Worm (Caenorhabditis elegans): Measurements from ENCODE around the gene F33C8.4.

The F33C8.4 gene

ce11 chrX:14731828-14732331 lies at the start of gene F33C8.4:
F33C8.4 (plus strand) TSS chrX:14732281.
- TF ChIP-seq med-1 (GFP tag; optimal IDR thresholded peaks at IDR 0.05; ENCODE audit: insufficient read depth): no peak
- no peak for TF ChIP-seq ref-1 (GFP tag; conservative IDR thresholded peaks at IDR 0.05)
- TF ChIP-seq cog-1 (tag; optimal IDR thresholded peaks at IDR 0.05): no peak
- TF ChIP-seq ztf-23 (GFP tag; IDR thresholded peaks at IDR 0.05): no peak
- no peak for TF ChIP-seq klf-2 (GFP tag; conservative IDR thresholded peaks at IDR 0.05)
- TF ChIP-seq flt-1 (GFP tag; IDR thresholded peaks at IDR 0.05): no peak
- no peak for TF ChIP-seq T22C8.4 (GFP tag; IDR thresholded peaks at IDR 0.05)
- no peak for TF ChIP-seq tab-1 (GFP tag; IDR thresholded peaks at IDR 0.05)
- no peak for TF ChIP-seq ztf-29 (GFP tag; IDR thresholded peaks at IDR 0.05)

- TF ChIP-seq tab-1 (GFP tag; IDR thresholded peaks at IDR 0.05) (no peak), ztf-23 (GFP tag; IDR thresholded peaks at IDR 0.05) (no peak), cog-1 (tag; optimal IDR thresholded peaks at IDR 0.05) (no peak), flt-1 (GFP tag; IDR thresholded peaks at IDR 0.05) (no peak), med-1 (GFP tag; optimal IDR thresholded peaks at IDR 0.05; ENCODE audit: insufficient read depth) (no peak), ztf-29 (GFP tag; IDR thresholded peaks at IDR 0.05) (no peak), T22C8.4 (GFP tag; IDR thresholded peaks at IDR 0.05) (no peak), ref-1 (GFP tag; conservative IDR thresholded peaks at IDR 0.05) (no peak), klf-2 (GFP tag; conservative IDR thresholded peaks at IDR 0.05) (no peak)
These were observed 47.6 kb upstream of the F33C8.4 start, which contains the start of gene csq-1 for ce11 chrX:14684406-14684927. csq-1 (plus strand) TSS chrX:14684877.

ce11 chrX:14692905-14693304 lies 39.2 kb upstream of the F33C8.4 start, which contains the start of gene sox-3:
sox-3 (minus strand) TSS chrX:14693005.
- no peak for TF ChIP-seq flt-1 (GFP tag; IDR thresholded peaks at IDR 0.05)
- TF ChIP-seq ztf-23 (GFP tag; IDR thresholded peaks at IDR 0.05): no peak
- no peak for TF ChIP-seq med-1 (GFP tag; optimal IDR thresholded peaks at IDR 0.05; ENCODE audit: insufficient read depth)
- TF ChIP-seq ztf-29 (GFP tag; IDR thresholded peaks at IDR 0.05): no peak
- TF ChIP-seq ref-1 (GFP tag; conservative IDR thresholded peaks at IDR 0.05): no peak
- no peak for TF ChIP-seq cog-1 (tag; optimal IDR thresholded peaks at IDR 0.05)
- no peak for TF ChIP-seq tab-1 (GFP tag; IDR thresholded peaks at IDR 0.05)
- no peak for TF ChIP-seq T22C8.4 (GFP tag; IDR thresholded peaks at IDR 0.05)
- TF ChIP-seq klf-2 (GFP tag; conservative IDR thresholded peaks at IDR 0.05): no peak

ce11 chrX:14694633-14695177 lies 37.4 kb upstream of the F33C8.4 start:
- TF ChIP-seq ztf-29 (GFP tag; IDR thresholded peaks at IDR 0.05) (no peak), ref-1 (GFP tag; conservative IDR thresholded peaks at IDR 0.05) (no peak), flt-1 (GFP tag; IDR thresholded peaks at IDR 0.05) (no peak), med-1 (GFP tag; optimal IDR thresholded peaks at IDR 0.05; ENCODE audit: insufficient read depth) (no peak), ztf-23 (GFP tag; IDR thresholded peaks at IDR 0.05) (no peak), klf-2 (GFP tag; conservative IDR thresholded peaks at IDR 0.05) (no peak), cog-1 (tag; optimal IDR thresholded peaks at IDR 0.05) (no peak), tab-1 (GFP tag; IDR thresholded peaks at IDR 0.05) (no peak), T22C8.4 (GFP tag; IDR thresholded peaks at IDR 0.05) (no peak)

ce11 chrX:14695892-14696291 lies 36.2 kb upstream of the F33C8.4 start:
- TF ChIP-seq T22C8.4 (GFP tag; IDR thresholded peaks at IDR 0.05) (no peak), ztf-23 (GFP tag; IDR thresholded peaks at IDR 0.05) (no peak), tab-1 (GFP tag; IDR thresholded peaks at IDR 0.05) (no peak)

- TF ChIP-seq ztf-29 (GFP tag; IDR thresholded peaks at IDR 0.05) (no peak), tab-1 (GFP tag; IDR thresholded peaks at IDR 0.05) (no peak), ztf-23 (GFP tag; IDR thresholded peaks at IDR 0.05) (no peak), cog-1 (tag; optimal IDR thresholded peaks at IDR 0.05) (no peak), T22C8.4 (GFP tag; IDR thresholded peaks at IDR 0.05) (no peak), klf-2 (GFP tag; conservative IDR thresholded peaks at IDR 0.05) (no peak), flt-1 (GFP tag; IDR thresholded peaks at IDR 0.05) (no peak), ref-1 (GFP tag; conservative IDR thresholded peaks at IDR 0.05) (no peak), med-1 (GFP tag; optimal IDR thresholded peaks at IDR 0.05; ENCODE audit: insufficient read depth) (no peak)
These were observed 32.2 kb upstream of the F33C8.4 start, which contains the start of gene hch-1 for ce11 chrX:14699866-14700265. hch-1 (minus strand) TSS chrX:14699977.

- no peak for TF ChIP-seq T22C8.4 (GFP tag; IDR thresholded peaks at IDR 0.05)
- no peak for TF ChIP-seq ref-1 (GFP tag; conservative IDR thresholded peaks at IDR 0.05)
- TF ChIP-seq flt-1 (GFP tag; IDR thresholded peaks at IDR 0.05): no peak
- TF ChIP-seq tab-1 (GFP tag; IDR thresholded peaks at IDR 0.05): no peak
- no peak for TF ChIP-seq cog-1 (tag; optimal IDR thresholded peaks at IDR 0.05)
- no peak for TF ChIP-seq med-1 (GFP tag; optimal IDR thresholded peaks at IDR 0.05; ENCODE audit: insufficient read depth)
- TF ChIP-seq klf-2 (GFP tag; conservative IDR thresholded peaks at IDR 0.05): no peak
- no peak for TF ChIP-seq ztf-29 (GFP tag; IDR thresholded peaks at IDR 0.05)
- no peak for TF ChIP-seq ztf-23 (GFP tag; IDR thresholded peaks at IDR 0.05)
These were observed 30.6 kb upstream of the F33C8.4 start, which contains the start of gene F40E10.5 for ce11 chrX:14701490-14701889. F40E10.5 (plus strand) TSS chrX:14701790.

- TF ChIP-seq T22C8.4 (GFP tag; IDR thresholded peaks at IDR 0.05): no peak
- TF ChIP-seq ref-1 (GFP tag; conservative IDR thresholded peaks at IDR 0.05): no peak
- no peak for TF ChIP-seq ztf-29 (GFP tag; IDR thresholded peaks at IDR 0.05)
- no peak for TF ChIP-seq klf-2 (GFP tag; conservative IDR thresholded peaks at IDR 0.05)
- TF ChIP-seq flt-1 (GFP tag; IDR thresholded peaks at IDR 0.05): no peak
- TF ChIP-seq tab-1 (GFP tag; IDR thresholded peaks at IDR 0.05): no peak
- TF ChIP-seq ztf-23 (GFP tag; IDR thresholded peaks at IDR 0.05): no peak
- TF ChIP-seq cog-1 (tag; optimal IDR thresholded peaks at IDR 0.05): no peak
- TF ChIP-seq med-1 (GFP tag; optimal IDR thresholded peaks at IDR 0.05; ENCODE audit: insufficient read depth): no peak
These were observed 27.1 kb upstream of the F33C8.4 start for ce11 chrX:14704933-14705332.

- TF ChIP-seq T22C8.4 (GFP tag; IDR thresholded peaks at IDR 0.05): no peak
- TF ChIP-seq ztf-29 (GFP tag; IDR thresholded peaks at IDR 0.05): no peak
- no peak for TF ChIP-seq flt-1 (GFP tag; IDR thresholded peaks at IDR 0.05)
- TF ChIP-seq med-1 (GFP tag; optimal IDR thresholded peaks at IDR 0.05; ENCODE audit: insufficient read depth): no peak
- TF ChIP-seq ref-1 (GFP tag; conservative IDR thresholded peaks at IDR 0.05): no peak
- no peak for TF ChIP-seq tab-1 (GFP tag; IDR thresholded peaks at IDR 0.05)
- no peak for TF ChIP-seq klf-2 (GFP tag; conservative IDR thresholded peaks at IDR 0.05)
- no peak for TF ChIP-seq ztf-23 (GFP tag; IDR thresholded peaks at IDR 0.05)
- no peak for TF ChIP-seq cog-1 (tag; optimal IDR thresholded peaks at IDR 0.05)
These were observed 25.3 kb upstream of the F33C8.4 start, which contains the start of gene tmem-184 for ce11 chrX:14706698-14707285. tmem-184 (minus strand) TSS chrX:14706861.
